Worm (Caenorhabditis elegans): ENCODE measurements around the gene ZK470.4.

DNA sequence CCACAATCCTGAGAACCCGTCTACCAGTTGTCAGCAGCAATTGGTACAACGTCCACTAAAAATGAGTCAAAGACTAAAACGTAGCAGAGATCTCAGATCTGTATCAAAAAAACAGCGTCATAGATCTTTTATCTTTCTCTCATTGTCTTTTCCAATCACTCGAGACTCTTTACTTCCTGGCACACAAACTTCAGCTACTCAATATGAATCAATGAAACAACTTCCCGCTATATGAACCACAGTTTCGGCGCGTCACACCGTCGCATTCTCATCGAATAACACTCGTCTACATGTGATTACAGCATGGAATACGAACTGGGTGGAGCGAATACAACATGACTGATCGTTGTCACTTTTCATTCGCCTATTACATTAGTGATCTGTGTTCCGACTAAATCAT lies 7.3 kb downstream of the ZK470.4 start:
- no peak for TF ChIP-seq ama-1 (optimal IDR thresholded peaks at IDR 0.05)
- TF ChIP-seq pha-4 (GFP tag; IDR thresholded peaks at IDR 0.05), result no peak
- TF ChIP-seq pha-4 (tag; optimal IDR thresholded peaks at IDR 0.05), result no peak
- TF ChIP-seq dpl-1 (GFP tag; optimal IDR thresholded peaks at IDR 0.05), result peak; percentile 38
- peak in 1 of 2 experiments; percentile 96 for TF ChIP-seq unc-62 (GFP tag; optimal IDR thresholded peaks at IDR 0.05 in 1 of 2)
- no peak for TF ChIP-seq unc-62 (tag; optimal IDR thresholded peaks at IDR 0.05)
- TF ChIP-seq nhr-10 (tag; optimal IDR thresholded peaks at IDR 0.05), result peak; percentile 48
- TF ChIP-seq spr-3 (GFP tag; optimal IDR thresholded peaks at IDR 0.05), result no peak
- peak; percentile 38 for TF ChIP-seq nhr-77 (tag; optimal IDR thresholded peaks at IDR 0.05)
- no peak for TF ChIP-seq lin-15B (tag; optimal IDR thresholded peaks at IDR 0.05)
- TF ChIP-seq unc-39 (tag; optimal IDR thresholded peaks at IDR 0.05), result no peak
- peak; percentile 7 for TF ChIP-seq nhr-11 (tag; optimal IDR thresholded peaks at IDR 0.05)
- TF ChIP-seq dve-1 (tag; optimal IDR thresholded peaks at IDR 0.05; ENCODE audit: insufficient read depth), result peak; percentile 20
- TF ChIP-seq mes-2 (tag; optimal IDR thresholded peaks at IDR 0.05; ENCODE audit: poor library complexity, severe bottlenecking), result no peak
- TF ChIP-seq skn-1 (tag; optimal IDR thresholded peaks at IDR 0.05), result no peak
